Worm (Caenorhabditis elegans) whole organism, L1 larva: Measurements from ENCODE around the gene pho-1.
A peak's percentile ranks its signal among the peaks of the same experiment; 100 is the strongest.

Experiments
- aha-1 ChIP-seq: fragments of 150-350 bp; optimal IDR thresholded peaks from 2 replicates; lab custom pipeline; 2014; ENCODE audit warnings: missing biosample characterization, missing genetic modification characterization
- ceh-63 ChIP-seq: fragments of 200-800 bp; sonication (Bioruptor generic); optimal IDR thresholded peaks from 2 replicates; lab custom pipeline; 2018; ENCODE audit warnings: mild to moderate bottlenecking, missing genetic modification characterization, missing compliant biosample characterization
- ceh-88 ChIP-seq: fragments of 200-800 bp; sonication (Bioruptor generic); IDR thresholded peaks from 2 replicates; pipeline ENCODE4 v1.3.6; 2022; ENCODE audit warnings: missing genetic modification characterization, missing compliant biosample characterization
- ces-1 ChIP-seq: fragments of 150-350 bp; optimal IDR thresholded peaks from 2 replicates; lab custom pipeline; 2014; ENCODE audit warnings: missing biosample characterization, missing genetic modification reagents, missing genetic modification characterization
- dpl-1 ChIP-seq, 3 experiments: fragments of 150-350 bp in 2 of 3; sonication (generic microtip) in 1 of 3; optimal IDR thresholded peaks; 2 replicates each; lab custom pipeline; 2014 to 2017; ENCODE audit warnings: missing biosample characterization in 3 of 3, missing genetic modification characterization in 3 of 3, missing genetic modification reagents in 3 of 3
- efl-1 ChIP-seq, 4 experiments: fragments of 150-350 bp; optimal IDR thresholded peaks in 3 of 4; peaks in 1 of 4; 1 replicate in 1 of 4; 2 replicates in 3 of 4; lab custom pipeline; 2014; ENCODE audit warnings: missing biosample characterization in 2 of 4, missing genetic modification characterization in 2 of 4, missing genetic modification reagents in 2 of 4
- egl-27 ChIP-seq, 2 experiments: fragments of 150-350 bp in 1 of 2; sonication (generic microtip); optimal IDR thresholded peaks; 3 replicates each; lab custom pipeline; 2017 to 2018; ENCODE audit warnings: missing biosample characterization in 2 of 2, missing genetic modification characterization in 2 of 2, missing genetic modification reagents in 2 of 2
- elt-2 ChIP-seq: sonication (generic microtip); optimal IDR thresholded peaks from 2 replicates; lab custom pipeline; 2016; ENCODE audit warnings: missing genetic modification characterization, mild to moderate bottlenecking, inconsistent platforms, missing compliant biosample characterization, missing genetic modification reagents
- ets-5 ChIP-seq: fragments of 200-800 bp; sonication (Bioruptor generic); IDR thresholded peaks from 2 replicates; pipeline ENCODE4 v1.3.6; 2022; ENCODE audit warnings: missing genetic modification characterization, missing compliant biosample characterization
- fos-1 ChIP-seq: fragments of 150-350 bp; optimal IDR thresholded peaks from 2 replicates; lab custom pipeline; 2014; ENCODE audit warnings: missing biosample characterization, missing genetic modification characterization
- hpl-2 ChIP-seq: fragments of 150-350 bp; optimal IDR thresholded peaks from 2 replicates; lab custom pipeline; 2014; ENCODE audit warnings: missing biosample characterization, missing genetic modification reagents, missing genetic modification characterization
- jun-1 ChIP-seq: fragments of 150-350 bp; optimal IDR thresholded peaks from 2 replicates; lab custom pipeline; 2014; ENCODE audit warnings: missing biosample characterization, missing genetic modification reagents, missing genetic modification characterization
- lin-13 ChIP-seq: fragments of 150-350 bp; optimal IDR thresholded peaks from 2 replicates; lab custom pipeline; 2014; ENCODE audit warnings: missing biosample characterization, missing genetic modification reagents, missing genetic modification characterization
- lin-14 ChIP-seq: fragments of 200-800 bp; sonication (Bioruptor generic); optimal IDR thresholded peaks from 2 replicates; lab custom pipeline; 2018; ENCODE audit warnings: mild to moderate bottlenecking, missing genetic modification characterization, moderate library complexity, missing compliant biosample characterization
- lin-35 ChIP-seq, 2 experiments: fragments of 150-350 bp; optimal IDR thresholded peaks; 2 replicates each; lab custom pipeline; 2014; ENCODE audit warnings: missing biosample characterization in 2 of 2, missing genetic modification characterization in 2 of 2, missing genetic modification reagents in 2 of 2
- lin-39 ChIP-seq: fragments of 150-350 bp; optimal IDR thresholded peaks from 2 replicates; lab custom pipeline; 2014; ENCODE audit warnings: missing biosample characterization, missing genetic modification reagents, missing genetic modification characterization
- nhr-19 ChIP-seq: fragments of 200-800 bp; sonication (Bioruptor generic); conservative IDR thresholded peaks from 2 replicates; pipeline ENCODE4 v1.3.6; 2022; ENCODE audit warnings: missing genetic modification characterization, missing compliant biosample characterization
- nhr-28 ChIP-seq: fragments of 150-350 bp; optimal IDR thresholded peaks from 2 replicates; lab custom pipeline; 2014; ENCODE audit warnings: missing biosample characterization, missing genetic modification characterization
- nhr-71 ChIP-seq: sonication (generic microtip); optimal IDR thresholded peaks from 2 replicates; lab custom pipeline; 2016; ENCODE audit warnings: mild to moderate bottlenecking, missing genetic modification characterization, moderate library complexity, missing compliant biosample characterization
- nhr-76 ChIP-seq: sonication (generic microtip); optimal IDR thresholded peaks from 2 replicates; lab custom pipeline; 2017; ENCODE audit warnings: missing biosample characterization, missing genetic modification characterization
- nhr-77 ChIP-seq: fragments of 150-350 bp; optimal IDR thresholded peaks from 2 replicates; lab custom pipeline; 2014; ENCODE audit warnings: missing biosample characterization, missing genetic modification characterization
- pag-3 ChIP-seq: sonication (generic microtip); optimal IDR thresholded peaks from 2 replicates; lab custom pipeline; 2017; ENCODE audit warnings: missing genetic modification characterization, mild to moderate bottlenecking, missing compliant biosample characterization, antibody characterized with exemption, borderline replicate concordance; ENCODE audit not compliant: insufficient read depth
- snu-23 ChIP-seq: sonication (generic microtip); optimal IDR thresholded peaks from 2 replicates; lab custom pipeline; 2016; ENCODE audit warnings: missing genetic modification characterization, missing compliant biosample characterization
- sptf-1 ChIP-seq: fragments of 150-350 bp; optimal IDR thresholded peaks from 2 replicates; lab custom pipeline; 2014; ENCODE audit warnings: missing biosample characterization, missing genetic modification characterization
- sup-37 ChIP-seq: fragments of 200-800 bp; sonication (Bioruptor generic); optimal IDR thresholded peaks from 2 replicates; lab custom pipeline; 2018; ENCODE audit warnings: mild to moderate bottlenecking, missing genetic modification characterization, missing compliant biosample characterization
- swsn-7 ChIP-seq: sonication (generic microtip); optimal IDR thresholded peaks from 2 replicates; lab custom pipeline; 2016; ENCODE audit warnings: missing genetic modification characterization, missing compliant biosample characterization
- tlp-1 ChIP-seq: fragments of 150-350 bp; optimal IDR thresholded peaks from 2 replicates; lab custom pipeline; 2014; ENCODE audit warnings: missing biosample characterization, missing genetic modification characterization
- unc-130 ChIP-seq: fragments of 150-350 bp; optimal IDR thresholded peaks from 2 replicates; lab custom pipeline; 2017; ENCODE audit warnings: missing biosample characterization, missing genetic modification characterization, inconsistent platforms
- zag-1 ChIP-seq: fragments of 150-350 bp; optimal IDR thresholded peaks from 2 replicates; lab custom pipeline; 2014; ENCODE audit warnings: missing biosample characterization, missing genetic modification characterization

The pho-1 gene

ce11 chrII:5191766-5192165, 43.9 kb downstream of the pho-1 start:
- TF ChIP-seq sptf-1 (tag; lab: Kevin White, UChicago) (no peak), unc-130 (tag; lab: Kevin White, UChicago) (no peak), sup-37 (GFP tag; lab: Kevin White, UChicago) (no peak), ces-1 (GFP tag; lab: Kevin White, UChicago) (no peak), nhr-77 (no peak), lin-39 (tag; lab: Kevin White, UChicago) (no peak), ets-5 (GFP tag; lab: Robert Waterston, UW) (no peak), elt-2 (peak; percentile 96), pag-3 (tag; lab: Kevin White, UChicago) (no peak), snu-23 (GFP tag; lab: Kevin White, UChicago) (no peak), lin-35 (GFP tag; optimal IDR thresholded peaks at IDR 0.05; lab: Kevin White, UChicago) (peak in 1 of 2 experiments; percentile 22), zag-1 (tag; lab: Kevin White, UChicago) (no peak), egl-27 (tag; optimal IDR thresholded peaks at IDR 0.05; lab: Kevin White, UChicago) (no peak), efl-1 (optimal IDR thresholded peaks at IDR 0.05; lab: Kevin White, UChicago) (no peak), efl-1 (GFP tag; optimal IDR thresholded peaks at IDR 0.05 in 1 of 2; lab: Kevin White, UChicago) (peak in 1 of 2 experiments; percentile 70), aha-1 (tag; lab: Kevin White, UChicago) (no peak), jun-1 (tag; lab: Kevin White, UChicago) (peak; percentile 25), fos-1 (tag; lab: Kevin White, UChicago) (no peak)

- TF ChIP-seq lin-14 (GFP tag; lab: Kevin White, UChicago) (no peak), lin-13 (GFP tag; lab: Kevin White, UChicago) (no peak), swsn-7 (no peak), pag-3 (tag; lab: Kevin White, UChicago) (no peak)
Measured at ce11 chrII:5187934-5188333, 47.7 kb downstream of the pho-1 start.

ce11 chrII:5187469-5187868, 48.2 kb downstream of the pho-1 start, which contains the start of gene crh-2:
Gene crh-2 (minus strand): TSS chrII:5187569.
- TF ChIP-seq nhr-19 (GFP tag; lab: Robert Waterston, UW) (no peak), ceh-63 (GFP tag; lab: Kevin White, UChicago) (no peak), ceh-88 (GFP tag; lab: Robert Waterston, UW) (no peak), nhr-28 (no peak)

- peak; percentile 88 for TF ChIP-seq elt-2
- TF ChIP-seq nhr-76 (tag; lab: Kevin White, UChicago), result no peak
Measured at ce11 chrII:5186870-5187269, 48.8 kb downstream of the pho-1 start.

- TF ChIP-seq lin-14 (GFP tag; lab: Kevin White, UChicago) (peak; percentile 23), sup-37 (GFP tag; lab: Kevin White, UChicago) (no peak), hpl-2 (no peak), dpl-1 (GFP tag; optimal IDR thresholded peaks at IDR 0.05; lab: Kevin White, UChicago) (no peak), tlp-1 (tag; lab: Kevin White, UChicago) (peak; percentile 44), elt-2 (peak; percentile 97), nhr-71 (tag; lab: Kevin White, UChicago) (peak; percentile 36)
Measured at ce11 chrII:5185955-5186539, 49.6 kb downstream of the pho-1 start.
